Worm (Caenorhabditis elegans): ENCODE data around the gene gst-32.

Gene gst-32

DNA sequence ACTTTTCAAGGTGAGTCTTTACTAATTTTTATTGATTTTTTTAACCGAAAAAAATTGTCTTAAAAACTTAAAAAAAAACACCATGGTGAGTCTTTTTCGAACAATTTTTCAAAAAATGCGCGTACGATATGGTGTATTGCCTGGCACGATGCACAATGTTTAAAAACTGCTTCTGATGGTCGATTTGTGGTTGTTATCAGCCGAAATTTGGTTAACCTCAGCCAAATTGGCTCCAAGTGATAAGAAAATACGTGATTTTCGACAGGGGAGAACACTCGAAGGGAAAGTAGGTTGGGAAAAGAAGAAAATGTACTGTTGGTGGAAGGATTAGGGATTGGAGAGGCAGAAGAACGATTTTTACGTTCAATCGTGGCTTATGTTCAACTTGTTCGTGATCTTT lies 29.2 kb upstream of the gst-32 start:
- TF ChIP-seq mdl-1 (tag; optimal IDR thresholded peaks at IDR 0.05) = no peak
- TF ChIP-seq sox-4 (tag; optimal IDR thresholded peaks at IDR 0.05) = no peak
- TF ChIP-seq lir-3 (tag; optimal IDR thresholded peaks at IDR 0.05; ENCODE audit: poor library complexity) = no peak
- TF ChIP-seq elt-3 (tag; optimal IDR thresholded peaks at IDR 0.05) = no peak
- peak; percentile 37 for TF ChIP-seq elt-2 (tag; optimal IDR thresholded peaks at IDR 0.05)
- TF ChIP-seq blmp-1 (tag; optimal IDR thresholded peaks at IDR 0.05) = peak; percentile 5
- TF ChIP-seq efl-3 (GFP tag; optimal IDR thresholded peaks at IDR 0.05) = no peak
- no peak for TF ChIP-seq C16A3.4 (tag; optimal IDR thresholded peaks at IDR 0.05)

DNA sequence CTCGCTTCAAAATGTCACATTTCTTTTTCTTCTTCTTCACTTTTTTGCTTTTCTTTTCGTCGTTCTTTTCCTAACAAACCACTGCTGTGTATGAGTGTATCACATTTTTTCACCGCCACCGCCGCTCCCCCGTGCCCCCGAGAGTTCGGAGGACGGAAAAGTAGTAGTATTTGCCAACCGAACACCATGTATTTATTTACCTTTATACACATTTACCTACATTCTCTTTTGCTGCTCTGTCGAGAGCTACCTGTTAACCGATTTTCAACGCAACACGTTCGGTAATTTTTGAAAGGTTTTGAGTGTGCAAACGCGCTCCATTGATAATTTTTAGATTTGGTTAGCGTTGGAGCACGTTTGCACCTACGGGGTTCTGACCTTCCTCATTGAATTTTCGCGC lies 27.8 kb upstream of the gst-32 start:
- TF ChIP-seq nhr-77 (tag; optimal IDR thresholded peaks at IDR 0.05) = peak; percentile 60
- no peak for TF ChIP-seq isw-1 (GFP tag; IDR thresholded peaks at IDR 0.05)
- TF ChIP-seq lin-14 (GFP tag; optimal IDR thresholded peaks at IDR 0.05) = peak; percentile 17
- 0 out of 2 replicates have a peak, but pooled peaks have one; percentile 4 for TF ChIP-seq nhr-19 (GFP tag; conservative IDR thresholded peaks at IDR 0.05)
- no peak for TF ChIP-seq nhr-11 (tag; optimal IDR thresholded peaks at IDR 0.05)
- no peak for TF ChIP-seq efl-1 (optimal IDR thresholded peaks at IDR 0.05)
- peak in 1 of 2 experiments; percentile 87 for TF ChIP-seq efl-1 (GFP tag; optimal IDR thresholded peaks at IDR 0.05 in 1 of 2)
- no peak for TF ChIP-seq nhr-20 (tag; optimal IDR thresholded peaks at IDR 0.05)

DNA sequence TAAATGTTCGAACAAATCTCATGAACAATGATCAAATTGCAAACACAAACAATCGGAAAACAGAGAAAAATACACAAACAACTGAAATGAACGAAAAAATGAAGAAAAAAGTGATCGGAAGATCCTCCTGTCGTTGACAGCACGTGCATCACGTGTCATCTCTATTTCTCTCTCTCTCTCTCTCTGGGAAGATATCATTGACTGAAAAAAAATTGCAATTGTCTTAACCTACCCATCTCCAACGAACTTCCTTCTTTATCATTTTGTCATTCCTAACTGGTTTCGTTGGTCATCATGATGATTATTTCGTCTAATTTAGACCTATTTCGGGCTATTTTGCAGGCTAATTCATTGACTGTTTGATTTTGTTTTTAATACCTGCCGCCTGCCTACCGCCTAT lies 27.0 kb upstream of the gst-32 start:
- TF ChIP-seq mdl-1 (tag; optimal IDR thresholded peaks at IDR 0.05) = peak in 1 of 2 experiments; percentile 83
- TF ChIP-seq nhr-11 (tag; optimal IDR thresholded peaks at IDR 0.05) = no peak
- TF ChIP-seq lin-35 (GFP tag; optimal IDR thresholded peaks at IDR 0.05) = peak; percentile 24 to 71
- peak; percentile 20 to 21 for TF ChIP-seq efl-1 (optimal IDR thresholded peaks at IDR 0.05)
- peak; percentile 29 for TF ChIP-seq efl-1 (GFP tag; optimal IDR thresholded peaks at IDR 0.05 in 1 of 2)
- TF ChIP-seq grh-1 (GFP tag; IDR thresholded peaks at IDR 0.05) = peak; percentile 74
- TF ChIP-seq pag-3 (tag; optimal IDR thresholded peaks at IDR 0.05; ENCODE audit: borderline replicate concordance, insufficient read depth) = no peak
- no peak for TF ChIP-seq sup-37 (GFP tag; optimal IDR thresholded peaks at IDR 0.05)
- TF ChIP-seq ceh-8 (GFP tag; optimal IDR thresholded peaks at IDR 0.05) = no peak
- no peak for TF ChIP-seq nhr-237 (tag; optimal IDR thresholded peaks at IDR 0.05)
- peak; percentile 56 for TF ChIP-seq nhr-19 (GFP tag; conservative IDR thresholded peaks at IDR 0.05)
- peak; percentile 44 to 60 for TF ChIP-seq lsy-2 (tag; optimal IDR thresholded peaks at IDR 0.05)
- peak; percentile 56 for TF ChIP-seq nhr-90 (tag; optimal IDR thresholded peaks at IDR 0.05; ENCODE audit: poor library complexity)
- TF ChIP-seq nhr-20 (tag; optimal IDR thresholded peaks at IDR 0.05) = peak; percentile 80
- TF ChIP-seq nhr-84 (tag; optimal IDR thresholded peaks at IDR 0.05) = no peak
- TF ChIP-seq tbx-2 (tag; optimal IDR thresholded peaks at IDR 0.05) = peak; percentile 76
- no peak for TF ChIP-seq nhr-28 (tag; optimal IDR thresholded peaks at IDR 0.05)
- no peak for TF ChIP-seq hlh-17 (GFP tag; optimal IDR thresholded peaks at IDR 0.05; ENCODE audit: borderline replicate concordance)
- peak; percentile 93 for TF ChIP-seq nhr-85 (tag)
- TF ChIP-seq skn-1 (tag; optimal IDR thresholded peaks at IDR 0.05) = no peak
- peak; percentile 34 for TF ChIP-seq blmp-1 (tag; optimal IDR thresholded peaks at IDR 0.05)
- peak; percentile 84 for TF ChIP-seq snu-23 (GFP tag; optimal IDR thresholded peaks at IDR 0.05)
- TF ChIP-seq C04F5.9 (tag; optimal IDR thresholded peaks at IDR 0.05) = no peak
- TF ChIP-seq hpl-2 (GFP tag; optimal IDR thresholded peaks at IDR 0.05) = no peak
- peak; percentile 84 for TF ChIP-seq nhr-71 (tag; optimal IDR thresholded peaks at IDR 0.05)
- no peak for TF ChIP-seq fos-1 (tag; optimal IDR thresholded peaks at IDR 0.05)
- peak; percentile 36 for TF ChIP-seq rnt-1 (tag; optimal IDR thresholded peaks at IDR 0.05)
- peak; percentile 76 for TF ChIP-seq lir-3 (tag; optimal IDR thresholded peaks at IDR 0.05; ENCODE audit: poor library complexity)
- no peak for TF ChIP-seq nhr-76 (tag; optimal IDR thresholded peaks at IDR 0.05)
- no peak for TF ChIP-seq sox-4 (tag; optimal IDR thresholded peaks at IDR 0.05)
- no peak for TF ChIP-seq ztf-11 (tag; optimal IDR thresholded peaks at IDR 0.05)
- TF ChIP-seq nhr-47 (tag; optimal IDR thresholded peaks at IDR 0.05) = peak; percentile 38
- TF ChIP-seq unc-130 (tag; optimal IDR thresholded peaks at IDR 0.05) = peak; percentile 18
- peak in 3 of 6 experiments; percentile 57 to 81 (median 80) for TF ChIP-seq elt-3 (tag; optimal IDR thresholded peaks at IDR 0.05)
- TF ChIP-seq lin-14 (GFP tag; optimal IDR thresholded peaks at IDR 0.05) = peak; percentile 81
- no peak for TF ChIP-seq nhr-12 (tag; optimal IDR thresholded peaks at IDR 0.05)
- TF ChIP-seq vab-15 (tag; optimal IDR thresholded peaks at IDR 0.05) = peak; percentile 62
- no peak for TF ChIP-seq unc-62 (GFP tag; optimal IDR thresholded peaks at IDR 0.05)
- no peak for TF ChIP-seq egl-13 (tag; optimal IDR thresholded peaks at IDR 0.05)
- no peak for TF ChIP-seq pax-3 (tag; optimal IDR thresholded peaks at IDR 0.05)
- TF ChIP-seq zip-4 (GFP tag; optimal IDR thresholded peaks at IDR 0.05) = no peak

All from whole organism, L1 larva.